Worm (Caenorhabditis elegans) whole organism, L2 larva: Measurements from ENCODE around the gene Y62H9A.16.

Experiments
- C34F6.9 ChIP-seq: fragments of 150-350 bp; optimal IDR thresholded peaks from 2 replicates; lab custom pipeline; 2014; ENCODE audit warnings: missing biosample characterization, missing genetic modification characterization
- F13H6.1 ChIP-seq: sonication (generic microtip); optimal IDR thresholded peaks from 2 replicates; lab custom pipeline; 2016; ENCODE audit warnings: missing genetic modification characterization, missing compliant biosample characterization
- Y55F3AM.14 ChIP-seq: fragments of 200-800 bp; sonication (Bioruptor generic); optimal IDR thresholded peaks from 2 replicates; lab custom pipeline; 2018; ENCODE audit warnings: mild to moderate bottlenecking, missing genetic modification characterization, missing compliant biosample characterization
- ZK546.5 ChIP-seq: sonication (generic microtip); optimal IDR thresholded peaks from 2 replicates; lab custom pipeline; 2017; ENCODE audit warnings: missing biosample characterization, missing genetic modification characterization
- alr-1 ChIP-seq: fragments of 150-350 bp; optimal IDR thresholded peaks from 2 replicates; lab custom pipeline; 2014; ENCODE audit warnings: missing biosample characterization, missing genetic modification characterization
- aly-2 ChIP-seq: fragments of 150-350 bp; optimal IDR thresholded peaks from 2 replicates; lab custom pipeline; 2014; ENCODE audit warnings: missing biosample characterization, missing genetic modification characterization
- blmp-1 ChIP-seq: sonication (generic microtip); optimal IDR thresholded peaks from 2 replicates; lab custom pipeline; 2017; ENCODE audit warnings: missing genetic modification characterization, mild to moderate bottlenecking, missing compliant biosample characterization, antibody characterized with exemption, moderate library complexity; ENCODE audit not compliant: insufficient read depth
- ceh-16 ChIP-seq: fragments of 150-350 bp; optimal IDR thresholded peaks from 2 replicates; lab custom pipeline; 2014; ENCODE audit warnings: missing biosample characterization, missing genetic modification characterization
- ceh-82 ChIP-seq: fragments of 150-350 bp; optimal IDR thresholded peaks from 2 replicates; lab custom pipeline; 2014; ENCODE audit warnings: missing biosample characterization, missing genetic modification characterization
- crh-2 ChIP-seq: sonication (generic microtip); optimal IDR thresholded peaks from 2 replicates; lab custom pipeline; 2017; ENCODE audit warnings: missing biosample characterization, missing genetic modification characterization
- dmd-4 ChIP-seq: sonication (generic microtip); optimal IDR thresholded peaks from 2 replicates; lab custom pipeline; 2017; ENCODE audit warnings: missing biosample characterization, missing genetic modification characterization
- elt-1 ChIP-seq: fragments of 150-350 bp; optimal IDR thresholded peaks from 2 replicates; lab custom pipeline; 2014; ENCODE audit warnings: missing biosample characterization, missing genetic modification characterization
- fos-1 ChIP-seq: fragments of 150-350 bp; optimal IDR thresholded peaks from 2 replicates; lab custom pipeline; 2014; ENCODE audit warnings: missing biosample characterization, missing genetic modification characterization
- gmeb-1 ChIP-seq: fragments of 150-350 bp; optimal IDR thresholded peaks from 2 replicates; lab custom pipeline; 2014; ENCODE audit warnings: missing biosample characterization, missing genetic modification characterization
- lin-13 ChIP-seq: fragments of 150-350 bp; optimal IDR thresholded peaks from 2 replicates; lab custom pipeline; 2014; ENCODE audit warnings: missing biosample characterization, missing genetic modification reagents, missing genetic modification characterization
- lsy-2 ChIP-seq, 2 experiments: fragments of 150-350 bp in 1 of 2; sonication (generic microtip) in 1 of 2; optimal IDR thresholded peaks; 2 replicates each; lab custom pipeline; 2014 to 2017; ENCODE audit warnings: missing biosample characterization in 2 of 2, missing genetic modification characterization in 2 of 2
- mab-5 ChIP-seq: fragments of 150-350 bp; optimal IDR thresholded peaks from 2 replicates; lab custom pipeline; 2014; ENCODE audit warnings: missing biosample characterization, missing genetic modification characterization
- mdl-1 ChIP-seq, 2 experiments: fragments of 150-350 bp in 1 of 2; sonication (generic microtip) in 1 of 2; optimal IDR thresholded peaks; 2 replicates each; lab custom pipeline; 2017; ENCODE audit warnings: missing biosample characterization in 2 of 2, missing genetic modification characterization in 2 of 2
- nhr-10 ChIP-seq: sonication (generic microtip); optimal IDR thresholded peaks from 2 replicates; lab custom pipeline; 2017; ENCODE audit warnings: missing biosample characterization, missing genetic modification characterization
- nhr-11 ChIP-seq: fragments of 150-350 bp; optimal IDR thresholded peaks from 2 replicates; lab custom pipeline; 2014; ENCODE audit warnings: missing biosample characterization, missing genetic modification characterization
- nhr-12 ChIP-seq: fragments of 150-350 bp; optimal IDR thresholded peaks from 2 replicates; lab custom pipeline; 2014; ENCODE audit warnings: missing biosample characterization, missing genetic modification characterization
- nhr-129 ChIP-seq: fragments of 150-350 bp; optimal IDR thresholded peaks from 2 replicates; lab custom pipeline; 2014; ENCODE audit warnings: missing biosample characterization, missing genetic modification characterization
- nhr-21 ChIP-seq: fragments of 150-350 bp; optimal IDR thresholded peaks from 2 replicates; lab custom pipeline; 2014; ENCODE audit warnings: missing biosample characterization, missing genetic modification characterization
- nhr-23 ChIP-seq: fragments of 150-350 bp; optimal IDR thresholded peaks from 2 replicates; lab custom pipeline; 2014; ENCODE audit warnings: missing biosample characterization, missing genetic modification reagents, missing genetic modification characterization
- nhr-25 ChIP-seq: fragments of 150-350 bp; sonication (generic microtip); optimal IDR thresholded peaks from 3 replicates; lab custom pipeline; 2014; ENCODE audit warnings: missing biosample characterization, missing genetic modification characterization
- nhr-6 ChIP-seq: fragments of 150-350 bp; optimal IDR thresholded peaks from 2 replicates; lab custom pipeline; 2014; ENCODE audit warnings: missing biosample characterization, missing genetic modification characterization
- sem-4 ChIP-seq: fragments of 150-350 bp; optimal IDR thresholded peaks from 2 replicates; lab custom pipeline; 2014; ENCODE audit warnings: missing biosample characterization, missing genetic modification reagents, missing genetic modification characterization
- skn-1 ChIP-seq: sonication (generic microtip); optimal IDR thresholded peaks from 2 replicates; lab custom pipeline; 2017; ENCODE audit warnings: missing biosample characterization, missing genetic modification characterization
- sma-3 ChIP-seq: sonication (generic microtip); optimal IDR thresholded peaks from 2 replicates; lab custom pipeline; 2016; ENCODE audit warnings: missing genetic modification reagents, missing genetic modification characterization, missing compliant biosample characterization
- sma-9 ChIP-seq, 2 experiments: fragments of 150-350 bp in 1 of 2; sonication (generic microtip) in 1 of 2; optimal IDR thresholded peaks; 2 replicates each; lab custom pipeline; 2014 to 2016; ENCODE audit warnings: missing genetic modification characterization in 2 of 2, mild to moderate bottlenecking in 1 of 2, missing biosample characterization in 1 of 2, missing compliant biosample characterization in 1 of 2, missing genetic modification reagents in 1 of 2, moderate library complexity in 1 of 2
- unc-62 ChIP-seq: fragments of 150-350 bp; optimal IDR thresholded peaks from 2 replicates; lab custom pipeline; 2014; ENCODE audit warnings: missing biosample characterization, missing genetic modification reagents, missing genetic modification characterization
- ztf-1 ChIP-seq: fragments of 200-800 bp; sonication (Bioruptor generic); conservative IDR thresholded peaks from 2 replicates; pipeline ENCODE4 v1.3.6; 2022; ENCODE audit warnings: missing genetic modification characterization, missing compliant biosample characterization
- ztf-11 ChIP-seq: sonication (generic microtip); optimal IDR thresholded peaks from 2 replicates; lab custom pipeline; 2017; ENCODE audit warnings: missing biosample characterization, missing genetic modification characterization

Y62H9A.16 gene

DNA sequence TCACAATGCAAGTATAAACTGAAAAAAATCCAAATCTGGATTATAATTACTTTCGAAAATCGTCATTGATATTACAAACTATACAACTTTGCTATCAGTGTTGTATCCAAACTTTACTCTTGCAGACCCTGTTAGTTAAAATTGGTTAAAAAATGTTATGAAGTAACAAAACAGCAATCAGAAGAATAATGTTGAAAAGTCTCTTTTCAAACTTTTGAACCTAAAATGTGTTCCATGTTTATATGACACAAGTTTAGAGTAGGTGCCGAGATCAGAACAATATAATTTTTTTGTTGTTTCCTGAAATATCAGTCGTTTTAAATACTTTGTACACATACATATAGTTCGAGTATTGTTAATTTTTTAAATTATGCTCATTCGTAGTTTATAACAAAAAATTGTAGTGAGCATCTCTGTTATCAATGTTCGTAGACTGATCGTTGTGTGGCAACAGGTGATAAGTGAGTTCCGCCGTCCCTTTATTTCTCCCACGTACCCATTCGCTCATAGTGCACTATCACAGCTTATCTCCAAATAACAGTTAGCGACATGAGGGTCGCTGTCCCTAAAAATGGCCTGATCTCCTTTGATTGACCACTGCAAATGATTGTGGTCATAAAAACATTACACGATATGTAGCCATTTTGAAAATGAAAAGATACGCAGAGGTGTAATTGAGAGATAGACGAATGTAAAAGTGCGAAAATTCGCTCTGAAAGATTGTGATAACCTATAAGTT, 44.1 kb downstream of the Y62H9A.16 start (continued):
- TF ChIP-seq nhr-11 (tag; lab: Kevin White, UChicago) (no peak), lsy-2 (tag; optimal IDR thresholded peaks at IDR 0.05; lab: Kevin White, UChicago) (no peak), Y55F3AM.14 (GFP tag; lab: Kevin White, UChicago) (no peak), nhr-6 (tag; lab: Kevin White, UChicago) (no peak), mab-5 (no peak), nhr-12 (no peak)
- TF ChIP-seq, all 48 proteins: peak for 7

DNA sequence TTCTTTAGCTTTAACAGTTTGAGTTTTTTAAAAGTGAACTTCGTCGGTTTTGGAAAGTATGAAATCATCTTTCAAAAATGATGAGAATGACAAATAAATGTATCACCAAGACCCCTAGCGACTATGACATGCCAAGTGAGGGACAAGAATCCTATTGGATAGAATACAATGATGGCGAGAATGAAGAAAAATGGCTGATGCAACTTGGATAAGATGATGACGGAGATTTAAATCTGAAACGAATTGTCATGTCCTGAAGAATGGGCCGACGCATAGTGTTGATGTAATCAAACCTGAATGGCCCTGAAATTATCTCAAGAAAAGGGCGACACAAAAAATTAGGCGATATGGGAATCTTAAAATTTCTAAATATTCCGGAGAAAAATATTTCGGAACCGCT, 45.6 kb downstream of the Y62H9A.16 start:
- TF ChIP-seq nhr-25 (tag; lab: Kevin White, UChicago) (peak; percentile 12), ceh-16 (tag; lab: Kevin White, UChicago) (peak; percentile 72), elt-1 (tag; lab: Kevin White, UChicago) (peak; percentile 58), nhr-23 (tag; lab: Kevin White, UChicago) (no peak), sma-9 (GFP tag; optimal IDR thresholded peaks at IDR 0.05; lab: Kevin White, UChicago) (peak; percentile 47), sma-9 (tag; optimal IDR thresholded peaks at IDR 0.05; lab: Kevin White, UChicago) (no peak), ztf-1 (no peak), lsy-2 (tag; optimal IDR thresholded peaks at IDR 0.05; lab: Kevin White, UChicago) (no peak)
- TF ChIP-seq, all 48 proteins: peak for 4

DNA sequence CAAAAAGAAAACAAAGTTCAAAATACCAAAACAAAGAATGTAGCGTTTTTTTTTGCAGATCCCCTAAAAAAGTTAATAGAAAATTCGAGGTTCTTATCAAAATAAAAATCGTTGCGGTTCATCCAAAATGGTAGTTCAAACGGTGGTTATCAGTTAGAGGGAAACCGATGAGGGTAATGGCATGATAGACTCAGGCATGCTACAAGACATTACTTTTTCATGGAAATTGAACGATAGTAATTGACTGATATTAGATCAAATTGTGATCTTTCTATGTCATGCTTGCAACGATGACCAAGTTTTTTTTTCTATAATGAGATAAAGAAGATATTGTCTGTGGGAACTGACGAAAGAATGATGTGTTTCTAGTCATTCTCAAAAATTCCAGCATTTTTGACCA, 46.5 kb downstream of the Y62H9A.16 start:
- TF ChIP-seq ZK546.5 (tag; lab: Kevin White, UChicago) = no peak
- peak; percentile 73 for TF ChIP-seq sma-9 (GFP tag; optimal IDR thresholded peaks at IDR 0.05; lab: Kevin White, UChicago)
- TF ChIP-seq sma-9 (tag; optimal IDR thresholded peaks at IDR 0.05; lab: Kevin White, UChicago) = no peak
- no peak for TF ChIP-seq nhr-129
- TF ChIP-seq nhr-21 = no peak
- TF ChIP-seq gmeb-1 (tag; lab: Kevin White, UChicago) = no peak
- TF ChIP-seq skn-1 (tag; lab: Kevin White, UChicago) = no peak
- peak; percentile 82 for TF ChIP-seq fos-1 (tag; lab: Kevin White, UChicago)
- no peak for TF ChIP-seq alr-1 (tag; lab: Kevin White, UChicago)
- no peak for TF ChIP-seq lin-13 (GFP tag; lab: Kevin White, UChicago)
- no peak for TF ChIP-seq nhr-10
- TF ChIP-seq nhr-6 (tag; lab: Kevin White, UChicago) = no peak
- no peak for TF ChIP-seq F13H6.1 (tag; lab: Kevin White, UChicago)
- TF ChIP-seq ceh-82 (tag; lab: Kevin White, UChicago) = no peak
- TF ChIP-seq dmd-4 (tag; lab: Kevin White, UChicago) = no peak
- no peak for TF ChIP-seq ztf-11 (tag; lab: Kevin White, UChicago)
- no peak for TF ChIP-seq crh-2 (tag; lab: Kevin White, UChicago)

DNA sequence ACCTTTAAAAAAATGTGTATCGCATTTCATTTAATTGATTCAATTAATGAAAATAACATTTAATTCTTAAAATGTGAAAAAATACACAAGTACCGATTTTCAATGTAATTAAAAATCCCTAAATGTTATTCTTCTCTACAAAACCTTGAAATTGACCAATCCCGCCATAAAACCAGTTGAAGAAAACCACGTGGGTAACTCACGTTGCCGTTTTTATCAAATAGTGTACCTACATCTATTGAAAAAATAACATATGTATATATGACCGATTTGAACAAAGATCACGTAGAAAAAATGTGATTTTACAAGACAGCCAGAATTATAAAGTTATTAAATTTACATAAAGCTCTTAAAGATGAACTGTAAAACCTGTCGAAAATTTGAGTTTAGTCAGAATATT, 47.1 kb downstream of the Y62H9A.16 start:
- no peak for TF ChIP-seq unc-62 (GFP tag; lab: Kevin White, UChicago)
- no peak for TF ChIP-seq nhr-12
- TF ChIP-seq nhr-129 = no peak
- TF ChIP-seq ZK546.5 (tag; lab: Kevin White, UChicago) = no peak
- TF ChIP-seq crh-2 (tag; lab: Kevin White, UChicago) = no peak
- TF ChIP-seq nhr-25 (tag; lab: Kevin White, UChicago) = peak; percentile 39
- TF ChIP-seq sma-3 = peak; percentile 20
- no peak for TF ChIP-seq sem-4
- TF ChIP-seq mab-5 = no peak
- no peak for TF ChIP-seq aly-2 (tag; lab: Kevin White, UChicago)
- TF ChIP-seq sma-9 (GFP tag; optimal IDR thresholded peaks at IDR 0.05; lab: Kevin White, UChicago) = peak; percentile 79
- no peak for TF ChIP-seq sma-9 (tag; optimal IDR thresholded peaks at IDR 0.05; lab: Kevin White, UChicago)
- no peak for TF ChIP-seq C34F6.9
- no peak for TF ChIP-seq mdl-1 (tag; optimal IDR thresholded peaks at IDR 0.05; lab: Kevin White, UChicago)
- TF ChIP-seq dmd-4 (tag; lab: Kevin White, UChicago) = no peak
- TF ChIP-seq blmp-1 = no peak
